Worm (Caenorhabditis elegans): Measurements from ENCODE around the gene F46G10.4.

ce11 chrX:13339029-13339626, 5.3 kb downstream of the F46G10.4 start:
- no peak for TF ChIP-seq tab-1 (GFP tag; IDR thresholded peaks at IDR 0.05)
- TF ChIP-seq ztf-29 (GFP tag; IDR thresholded peaks at IDR 0.05): no peak
- TF ChIP-seq T22C8.4 (GFP tag; IDR thresholded peaks at IDR 0.05): no peak
- TF ChIP-seq ref-1 (GFP tag; conservative IDR thresholded peaks at IDR 0.05): no peak
- TF ChIP-seq klf-2 (GFP tag; conservative IDR thresholded peaks at IDR 0.05): no peak
